Fruit fly (Drosophila melanogaster) whole organism, prepupa: ENCODE results near the gene CG4053.
A peak's percentile ranks its signal among the peaks of the same experiment; 100 is the strongest.

Experiments
- Blimp-1 ChIP-seq: fragments of 200-800 bp; sonication (Bioruptor generic); optimal IDR thresholded peaks from 3 replicates; lab custom pipeline; 2017; ENCODE audit warnings: missing biosample characterization, missing genetic modification characterization, mild to moderate bottlenecking, moderate library complexity, missing genetic modification reagents
- CG11762 ChIP-seq: fragments of 200-800 bp; sonication (Bioruptor generic); optimal IDR thresholded peaks from 3 replicates; lab custom pipeline; 2016; ENCODE audit warnings: missing biosample characterization, missing genetic modification characterization; ENCODE audit not compliant: insufficient read depth
- CG1621 ChIP-seq: fragments of 200-800 bp; sonication (Bioruptor generic); optimal IDR thresholded peaks from 3 replicates; lab custom pipeline; 2018; ENCODE audit warnings: missing biosample characterization, mild to moderate bottlenecking, missing genetic modification characterization
- CG16779 ChIP-seq: fragments of 200-800 bp; sonication (Bioruptor generic); optimal IDR thresholded peaks from 3 replicates; lab custom pipeline; 2017; ENCODE audit warnings: missing biosample characterization, mild to moderate bottlenecking, missing genetic modification characterization
- CG3032 ChIP-seq: fragments of 200-800 bp; optimal IDR thresholded peaks from 2 replicates; lab custom pipeline; 2019; ENCODE audit warnings: missing biosample characterization, mild to moderate bottlenecking, missing genetic modification characterization, moderate library complexity
- CG31627 ChIP-seq: fragments of 200-800 bp; sonication (Bioruptor generic); optimal IDR thresholded peaks from 3 replicates; lab custom pipeline; 2016; ENCODE audit warnings: missing biosample characterization, missing genetic modification characterization
- CG32006 ChIP-seq: fragments of 200-800 bp; sonication (Bioruptor generic); optimal IDR thresholded peaks from 3 replicates; lab custom pipeline; 2017; ENCODE audit warnings: missing biosample characterization, mild to moderate bottlenecking, missing genetic modification characterization
- CG4318 ChIP-seq: fragments of 200-800 bp; sonication (Bioruptor generic); optimal IDR thresholded peaks from 3 replicates; lab custom pipeline; 2017; ENCODE audit warnings: missing biosample characterization, mild to moderate bottlenecking, missing genetic modification characterization
- CG6792 ChIP-seq: fragments of 200-800 bp; sonication (Bioruptor generic); optimal IDR thresholded peaks from 3 replicates; lab custom pipeline; 2016; ENCODE audit warnings: missing biosample characterization, missing genetic modification characterization
- CG6808 ChIP-seq: fragments of 200-800 bp; sonication (Bioruptor generic); optimal IDR thresholded peaks from 3 replicates; lab custom pipeline; 2017; ENCODE audit warnings: missing biosample characterization, missing genetic modification characterization, mild to moderate bottlenecking, moderate library complexity, missing genetic modification reagents
- CG8119 ChIP-seq: fragments of 200-800 bp; sonication (Bioruptor generic); IDR thresholded peaks from 3 replicates; pipeline ENCODE4 v1.3.6; 2022; ENCODE audit warnings: missing biosample characterization, missing genetic modification characterization
- CG9139 ChIP-seq: fragments of 200-800 bp; sonication (Bioruptor generic); optimal IDR thresholded peaks from 3 replicates; lab custom pipeline; 2017; ENCODE audit warnings: missing biosample characterization, mild to moderate bottlenecking, missing genetic modification characterization
- Eip75B ChIP-seq: fragments of 200-800 bp; sonication (Bioruptor generic); optimal IDR thresholded peaks from 3 replicates; lab custom pipeline; 2016; ENCODE audit warnings: missing biosample characterization, missing genetic modification characterization
- Eip78C ChIP-seq: fragments of 200-800 bp; sonication (Bioruptor generic); peaks from one replicate; lab custom pipeline; 2016; ENCODE audit warnings: missing biosample characterization, missing genetic modification characterization
- Eip93F ChIP-seq: fragments of 200-800 bp; sonication (Bioruptor generic); optimal IDR thresholded peaks from 2 replicates; lab custom pipeline; 2016; ENCODE audit warnings: missing biosample characterization, mild to moderate bottlenecking, missing genetic modification characterization
- Ets21C ChIP-seq: fragments of 200-800 bp; sonication (Bioruptor generic); optimal IDR thresholded peaks from 3 replicates; lab custom pipeline; 2016; ENCODE audit warnings: missing biosample characterization, missing genetic modification characterization
- Ets96B ChIP-seq: fragments of 200-800 bp; optimal IDR thresholded peaks from 2 replicates; lab custom pipeline; 2019; ENCODE audit warnings: missing biosample characterization, mild to moderate bottlenecking, missing genetic modification characterization, moderate library complexity
- Gug ChIP-seq: fragments of 200-800 bp; sonication (Bioruptor generic); IDR thresholded peaks from 2 replicates; pipeline ENCODE4 v1.3.6; 2022; ENCODE audit warnings: missing biosample characterization, missing genetic modification characterization
- Hr4 ChIP-seq: fragments of 200-800 bp; sonication (Bioruptor generic); optimal IDR thresholded peaks from 3 replicates; lab custom pipeline; 2016; ENCODE audit warnings: missing biosample characterization, missing genetic modification characterization
- Met ChIP-seq: fragments of 200-800 bp; sonication (Bioruptor generic); optimal IDR thresholded peaks from 3 replicates; lab custom pipeline; 2016; ENCODE audit warnings: missing biosample characterization, missing genetic modification characterization
- Smox ChIP-seq: fragments of 200-800 bp; sonication (Bioruptor generic); optimal IDR thresholded peaks from 3 replicates; lab custom pipeline; 2016; ENCODE audit warnings: missing biosample characterization, missing genetic modification characterization
- Sox102F ChIP-seq: fragments of 200-800 bp; sonication (Bioruptor generic); optimal IDR thresholded peaks from 2 replicates; lab custom pipeline; 2016; ENCODE audit warnings: missing biosample characterization, mild to moderate bottlenecking, missing genetic modification characterization
- dsx ChIP-seq: fragments of 200-800 bp; optimal IDR thresholded peaks from 3 replicates; lab custom pipeline; 2019; ENCODE audit warnings: missing biosample characterization, mild to moderate bottlenecking, missing genetic modification characterization, moderate library complexity; ENCODE audit not compliant: poor library complexity, severe bottlenecking
- eg ChIP-seq: fragments of 200-800 bp; sonication (Bioruptor generic); IDR thresholded peaks from 3 replicates; pipeline ENCODE4 v1.3.6; 2022; ENCODE audit warnings: missing biosample characterization, missing genetic modification characterization
- esn ChIP-seq: fragments of 200-800 bp; sonication (Bioruptor generic); optimal IDR thresholded peaks from 2 replicates; lab custom pipeline; 2016; ENCODE audit warnings: missing biosample characterization, mild to moderate bottlenecking, missing genetic modification characterization, moderate library complexity
- fd59A ChIP-seq: fragments of 200-800 bp; sonication (Bioruptor generic); optimal IDR thresholded peaks from 2 replicates; lab custom pipeline; 2017; ENCODE audit warnings: missing biosample characterization, mild to moderate bottlenecking, missing genetic modification characterization, missing genetic modification reagents
- fd85E ChIP-seq: fragments of 200-800 bp; sonication (Bioruptor generic); optimal IDR thresholded peaks from 3 replicates; lab custom pipeline; 2016; ENCODE audit warnings: missing biosample characterization, missing genetic modification characterization
- fkh ChIP-seq: fragments of 200-800 bp; sonication (Bioruptor generic); optimal IDR thresholded peaks from 3 replicates; lab custom pipeline; 2017; ENCODE audit warnings: missing biosample characterization, mild to moderate bottlenecking, missing genetic modification characterization, moderate library complexity
- pdm3 ChIP-seq: fragments of 200-800 bp; sonication (Bioruptor generic); optimal IDR thresholded peaks from 3 replicates; lab custom pipeline; 2016; ENCODE audit warnings: missing biosample characterization, missing genetic modification characterization
- spab ChIP-seq: fragments of 200-800 bp; sonication (Bioruptor generic); optimal IDR thresholded peaks from 2 replicates; lab custom pipeline; 2017; ENCODE audit warnings: missing biosample characterization, mild to moderate bottlenecking, missing genetic modification characterization, missing genetic modification reagents
- ss ChIP-seq, 2 experiments: fragments of 200-800 bp; sonication (Bioruptor generic); optimal IDR thresholded peaks; 2 replicates in 1 of 2; 3 replicates in 1 of 2; lab custom pipeline; 2017 to 2018; ENCODE audit warnings: mild to moderate bottlenecking in 2 of 2, missing biosample characterization in 2 of 2, missing genetic modification characterization in 2 of 2, moderate library complexity in 1 of 2
- vri ChIP-seq: fragments of 200-800 bp; sonication (Bioruptor generic); optimal IDR thresholded peaks from 3 replicates; lab custom pipeline; 2016; ENCODE audit warnings: missing biosample characterization, mild to moderate bottlenecking, missing genetic modification characterization

The CG4053 gene

dm6 chr3R:17117607-17118327 is 14.2 kb downstream of the CG4053 start (continued):
- TF ChIP-seq CG9139 (GFP tag; lab: Kevin White, UChicago): peak; percentile 39
- peak; percentile 32 to 38 for TF ChIP-seq ss (GFP tag; optimal IDR thresholded peaks at IDR 0.05; lab: Kevin White, UChicago)
- no peak for TF ChIP-seq CG11762
- TF ChIP-seq CG31627 (GFP tag; lab: Kevin White, UChicago): peak; percentile 75
- no peak for TF ChIP-seq Eip93F
- TF ChIP-seq CG4318: peak; percentile 44
- peak; percentile 10 for TF ChIP-seq CG1621 (tag; lab: Kevin White, UChicago)
- TF ChIP-seq Hr4 (GFP tag; lab: Kevin White, UChicago): peak; percentile 35
- TF ChIP-seq Sox102F (GFP tag; lab: Kevin White, UChicago): peak; percentile 77
- TF ChIP-seq vri: peak; percentile 62
- TF ChIP-seq CG8119 (GFP tag; lab: Robert Waterston, UW): no peak
- peak; percentile 57 for TF ChIP-seq Eip75B (GFP tag; lab: Kevin White, UChicago)
- TF ChIP-seq Ets21C: peak; percentile 38
- TF ChIP-seq CG6808: peak; percentile 65
- no peak for TF ChIP-seq fd85E (GFP tag; lab: Kevin White, UChicago)
- TF ChIP-seq Gug (GFP tag; lab: Robert Waterston, UW): no peak
- TF ChIP-seq Smox: peak; percentile 20
- TF ChIP-seq pdm3 (GFP tag; lab: Kevin White, UChicago): peak; percentile 71
- TF ChIP-seq CG6792 (GFP tag; lab: Kevin White, UChicago): peak; percentile 48
- TF ChIP-seq Ets96B (tag; lab: Kevin White, UChicago): peak; percentile 59
- TF ChIP-seq Met (GFP tag; lab: Kevin White, UChicago): peak; percentile 83
- TF ChIP-seq CG3032 (tag; lab: Kevin White, UChicago): peak; percentile 74

- TF ChIP-seq Eip78C (GFP tag; lab: Kevin White, UChicago): peak; percentile 55
- TF ChIP-seq Met (GFP tag; lab: Kevin White, UChicago): peak; percentile 35
- peak; percentile 14 for TF ChIP-seq esn (GFP tag; lab: Kevin White, UChicago)
- no peak for TF ChIP-seq CG31627 (GFP tag; lab: Kevin White, UChicago)
- TF ChIP-seq vri: peak; percentile 40
- TF ChIP-seq CG16779 (tag; lab: Kevin White, UChicago): no peak
- TF ChIP-seq, all 60 proteins: peak for 4
Measured at dm6 chr3R:17116231-17116630, 15.8 kb downstream of the CG4053 start.

dm6 chr3R:17115668-17116067 is 16.3 kb downstream of the CG4053 start:
- TF ChIP-seq fkh (GFP tag; lab: Kevin White, UChicago) (peak; percentile 95), Blimp-1 (no peak), vri (peak; percentile 31)

- TF ChIP-seq vri (peak; percentile 85), ss (GFP tag; optimal IDR thresholded peaks at IDR 0.05; lab: Kevin White, UChicago) (peak in 1 of 2 experiments; percentile 41), dsx (GFP tag; lab: Kevin White, UChicago) (peak; percentile 27), eg (peak; percentile 12; the same call in 1 of the 3 replicates), Eip78C (GFP tag; lab: Kevin White, UChicago) (no peak)
Measured at dm6 chr3R:17110880-17111726, 20.9 kb downstream of the CG4053 start.

dm6 chr3R:17108881-17109280 is 23.1 kb downstream of the CG4053 start:
- no peak for TF ChIP-seq CG32006 (GFP tag; lab: Kevin White, UChicago)
- TF ChIP-seq fd59A (GFP tag; lab: Kevin White, UChicago): no peak
- TF ChIP-seq Ets96B (tag; lab: Kevin White, UChicago): no peak
- no peak for TF ChIP-seq spab
- TF ChIP-seq pdm3 (GFP tag; lab: Kevin White, UChicago): no peak
